Worm (Caenorhabditis elegans): ENCODE data around the gene Y45F10D.16.

The Y45F10D.16 gene

DNA sequence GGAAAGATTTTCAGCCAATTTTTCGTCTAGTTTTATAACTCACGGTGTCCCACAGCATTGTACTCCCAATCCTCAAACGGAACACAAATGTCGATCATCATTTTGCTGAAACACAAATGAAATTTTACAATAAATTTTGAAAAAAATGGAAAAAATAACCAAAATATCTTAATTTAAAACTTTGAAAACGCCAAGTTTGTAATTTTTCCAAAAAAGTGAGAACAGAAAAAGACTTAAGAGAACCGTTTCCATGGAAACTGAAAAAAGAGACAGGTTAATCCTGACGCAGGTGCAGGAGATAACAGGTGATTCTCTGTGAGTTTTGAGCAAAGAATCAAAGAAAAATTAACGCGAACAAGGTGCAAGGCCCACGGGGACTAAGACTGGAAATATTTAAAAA lies 44.6 kb downstream of the Y45F10D.16 start, which contains the start of gene Y45F10D.15:
Gene Y45F10D.15 (minus strand): TSS at position 101 of the 400 bp plus-strand sequence.
- TF ChIP-seq hnd-1 (tag; optimal IDR thresholded peaks at IDR 0.05) (no peak), ceh-36 (tag; optimal IDR thresholded peaks at IDR 0.05) (no peak), ama-1 (optimal IDR thresholded peaks at IDR 0.05) (no peak), aly-1 (tag; optimal IDR thresholded peaks at IDR 0.05) (no peak), pes-1 (GFP tag; IDR thresholded peaks at IDR 0.05) (no peak), ets-7 (tag; optimal IDR thresholded peaks at IDR 0.05) (no peak), hmg-4 (GFP tag; optimal IDR thresholded peaks at IDR 0.05) (no peak), ceh-13 (GFP tag; optimal IDR thresholded peaks at IDR 0.05) (no peak), tra-4 (tag; optimal IDR thresholded peaks at IDR 0.05) (no peak), tbx-11 (GFP tag; IDR thresholded peaks at IDR 0.05) (no peak), sea-1 (GFP tag; conservative IDR thresholded peaks at IDR 0.05) (no peak), F13C5.2 (tag; optimal IDR thresholded peaks at IDR 0.05) (no peak), flt-1 (GFP tag; IDR thresholded peaks at IDR 0.05) (no peak), hmbx-1 (tag; optimal IDR thresholded peaks at IDR 0.05) (no peak), scrt-1 (GFP tag; IDR thresholded peaks at IDR 0.05) (no peak)

DNA sequence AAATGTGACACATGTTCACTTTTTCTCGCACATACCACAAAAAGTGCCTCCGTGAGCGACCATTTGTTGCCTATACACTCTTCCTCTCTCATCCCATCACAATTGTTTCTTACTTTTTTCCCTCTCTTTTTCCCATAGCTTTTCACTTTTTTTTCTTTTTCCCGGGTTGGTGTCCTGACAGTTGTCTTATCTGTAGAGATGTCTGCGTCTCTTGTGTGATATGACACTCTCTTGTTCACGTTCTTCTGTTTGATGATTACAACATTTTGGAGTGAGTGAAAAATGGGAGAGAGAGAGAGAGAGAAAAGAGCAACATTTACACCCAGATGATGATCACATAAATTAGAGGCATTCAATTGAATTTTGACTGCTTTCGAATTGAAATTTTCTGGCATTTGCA lies 50.1 kb downstream of the Y45F10D.16 start:
- no peak for TF ChIP-seq hmbx-1 (tag; optimal IDR thresholded peaks at IDR 0.05)
- no peak for TF ChIP-seq tra-4 (tag; optimal IDR thresholded peaks at IDR 0.05)
- no peak for TF ChIP-seq scrt-1 (GFP tag; IDR thresholded peaks at IDR 0.05)
- no peak for TF ChIP-seq ceh-36 (tag; optimal IDR thresholded peaks at IDR 0.05)
- TF ChIP-seq F13C5.2 (tag; optimal IDR thresholded peaks at IDR 0.05) = no peak
- TF ChIP-seq ceh-13 (GFP tag; optimal IDR thresholded peaks at IDR 0.05) = no peak
- no peak for TF ChIP-seq pes-1 (GFP tag; IDR thresholded peaks at IDR 0.05)
- no peak for TF ChIP-seq B0310.2 (tag; optimal IDR thresholded peaks at IDR 0.05)
- no peak for TF ChIP-seq hmg-4 (GFP tag; optimal IDR thresholded peaks at IDR 0.05)
- TF ChIP-seq tbx-11 (GFP tag; IDR thresholded peaks at IDR 0.05) = no peak
- no peak for TF ChIP-seq aly-1 (tag; optimal IDR thresholded peaks at IDR 0.05)
- TF ChIP-seq sea-1 (GFP tag; conservative IDR thresholded peaks at IDR 0.05) = no peak
- no peak for TF ChIP-seq flt-1 (GFP tag; IDR thresholded peaks at IDR 0.05)
